Fruit fly (Drosophila melanogaster) whole organism, pupa: ENCODE data around the gene Lcp65Ac.

Experiments used
- CG10348 ChIP-seq: fragments of 200-800 bp; sonication (Bioruptor generic); IDR thresholded peaks from 2 replicates; pipeline ENCODE4 v1.3.6; 2022; ENCODE audit warnings: missing biosample characterization, missing genetic modification characterization
- CG14655 ChIP-seq: fragments of 200-800 bp; sonication (Bioruptor generic); optimal IDR thresholded peaks from 3 replicates; lab custom pipeline; 2017; ENCODE audit warnings: mild to moderate bottlenecking, missing biosample characterization, missing genetic modification reagents, missing genetic modification characterization
- CG15710 ChIP-seq: fragments of 200-800 bp; sonication (Bioruptor generic); optimal IDR thresholded peaks from 2 replicates; lab custom pipeline; 2018; ENCODE audit warnings: missing biosample characterization, mild to moderate bottlenecking, missing genetic modification characterization, moderate library complexity
- CG17806 ChIP-seq: fragments of 200-800 bp; sonication (Bioruptor generic); optimal IDR thresholded peaks from 2 replicates; lab custom pipeline; 2018; ENCODE audit warnings: missing biosample characterization, mild to moderate bottlenecking, missing genetic modification characterization, moderate library complexity
- CG32121 ChIP-seq: fragments of 200-800 bp; sonication (Bioruptor generic); IDR thresholded peaks from 2 replicates; pipeline ENCODE4 v1.3.6; 2022; ENCODE audit warnings: missing biosample characterization, missing genetic modification characterization
- CG4496 ChIP-seq: fragments of 200-800 bp; sonication (Bioruptor generic); IDR thresholded peaks from 3 replicates; pipeline ENCODE4 v1.3.6; 2022; ENCODE audit warnings: missing biosample characterization, missing genetic modification characterization
- CG8159 ChIP-seq: fragments of 200-800 bp; sonication (Bioruptor generic); optimal IDR thresholded peaks from 3 replicates; lab custom pipeline; 2018; ENCODE audit warnings: missing biosample characterization, mild to moderate bottlenecking, missing genetic modification characterization, moderate library complexity
- CG8301 ChIP-seq: fragments of 200-800 bp; sonication (Bioruptor generic); optimal IDR thresholded peaks from 2 replicates; lab custom pipeline; 2018; ENCODE audit warnings: missing biosample characterization, mild to moderate bottlenecking, missing genetic modification characterization
- CG9948 ChIP-seq: fragments of 200-800 bp; sonication (Bioruptor generic); optimal IDR thresholded peaks from 2 replicates; lab custom pipeline; 2018; ENCODE audit warnings: missing biosample characterization, mild to moderate bottlenecking, missing genetic modification characterization, moderate library complexity
- EcR ChIP-seq: fragments of 200-800 bp; sonication (Bioruptor generic); optimal IDR thresholded peaks from 3 replicates; lab custom pipeline; 2019; ENCODE audit warnings: missing biosample characterization, missing genetic modification characterization, mild to moderate bottlenecking, moderate library complexity, missing genetic modification reagents
- Pif1B ChIP-seq: fragments of 200-800 bp; sonication (Bioruptor generic); optimal IDR thresholded peaks from 3 replicates; lab custom pipeline; 2016; ENCODE audit warnings: missing biosample characterization, missing genetic modification characterization
- Snoo ChIP-seq: fragments of 200-800 bp; sonication (Bioruptor generic); optimal IDR thresholded peaks from 3 replicates; lab custom pipeline; 2017; ENCODE audit warnings: missing biosample characterization, mild to moderate bottlenecking, missing genetic modification characterization, inconsistent platforms
- gl ChIP-seq: fragments of 200-800 bp; sonication (Bioruptor generic); optimal IDR thresholded peaks from 2 replicates; lab custom pipeline; 2018; ENCODE audit warnings: missing biosample characterization, mild to moderate bottlenecking, missing genetic modification characterization
- rn ChIP-seq: fragments of 200-800 bp; sonication (Bioruptor generic); IDR thresholded peaks from 2 replicates; pipeline ENCODE4 v1.3.6; 2022; ENCODE audit warnings: missing biosample characterization, missing genetic modification characterization

- TF ChIP-seq CG8159: no peak
- no peak for TF ChIP-seq CG10348 (GFP tag; lab: Robert Waterston, UW)
- no peak for TF ChIP-seq CG14655 (GFP tag; lab: Kevin White, UChicago)
- TF ChIP-seq EcR: no peak
- no peak for TF ChIP-seq CG17806 (tag; lab: Kevin White, UChicago)
- TF ChIP-seq CG15710 (tag; lab: Kevin White, UChicago): no peak
- no peak for TF ChIP-seq rn (GFP tag; lab: Robert Waterston, UW)
- TF ChIP-seq Pif1B: no peak
- TF ChIP-seq CG9948 (tag; lab: Kevin White, UChicago): no peak
- no peak for TF ChIP-seq Snoo (tag; lab: Kevin White, UChicago)
- TF ChIP-seq CG32121 (GFP tag; lab: Robert Waterston, UW): no peak
- no peak for TF ChIP-seq CG4496 (GFP tag; lab: Robert Waterston, UW)
- no peak for TF ChIP-seq gl (tag; lab: Kevin White, UChicago)
- TF ChIP-seq CG8301 (tag; lab: Kevin White, UChicago): no peak
Observed at dm6 chr3L:6139924-6140574, 4.6 kb upstream of the Lcp65Ac start, which contains the start of gene Cpr65Av.
